Worm (Caenorhabditis elegans) whole organism, mixed stage, embryonic: ENCODE data around the gene srt-38.
"Not testable (repeated sequence)": the region's sequence is repeated elsewhere in the genome, so short reads cannot be mapped to it uniquely, and the experiment has no call there.

Experiments
- M03D4.4 ChIP-seq: sonication (generic microtip); optimal IDR thresholded peaks from 2 replicates; lab custom pipeline; 2017; ENCODE audit warnings: mild to moderate bottlenecking, missing genetic modification characterization, missing compliant biosample characterization
- bed-3 ChIP-seq: fragments of 200-800 bp; sonication (Bioruptor generic); optimal IDR thresholded peaks from 3 replicates; lab custom pipeline; 2018; ENCODE audit warnings: mild to moderate bottlenecking, missing genetic modification characterization, moderate library complexity, missing compliant biosample characterization
- ceh-43 ChIP-seq: fragments of 200-800 bp; sonication (Bioruptor generic); optimal IDR thresholded peaks from 2 replicates; lab custom pipeline; 2018; ENCODE audit warnings: mild to moderate bottlenecking, missing genetic modification characterization, moderate library complexity, missing compliant biosample characterization
- ces-1 ChIP-seq: fragments of 150-350 bp; optimal IDR thresholded peaks from 2 replicates; lab custom pipeline; 2014; ENCODE audit warnings: missing biosample characterization, missing genetic modification reagents, missing genetic modification characterization
- elt-3 ChIP-seq: fragments of 150-350 bp; optimal IDR thresholded peaks from 2 replicates; lab custom pipeline; 2014; ENCODE audit warnings: missing biosample characterization, missing genetic modification characterization
- ham-2 ChIP-seq: fragments of 200-800 bp; sonication (Bioruptor generic); optimal IDR thresholded peaks from 2 replicates; lab custom pipeline; 2018; ENCODE audit warnings: mild to moderate bottlenecking, missing genetic modification characterization, missing compliant biosample characterization
- lsy-2 ChIP-seq: fragments of 150-350 bp; optimal IDR thresholded peaks from 2 replicates; lab custom pipeline; 2014; ENCODE audit warnings: missing biosample characterization, missing genetic modification characterization
- mep-1 ChIP-seq: fragments of 150-350 bp; optimal IDR thresholded peaks from 2 replicates; lab custom pipeline; 2017; ENCODE audit warnings: missing biosample characterization, missing genetic modification reagents, missing genetic modification characterization, inconsistent platforms
- nhr-12 ChIP-seq: fragments of 150-350 bp; optimal IDR thresholded peaks from 2 replicates; lab custom pipeline; 2014; ENCODE audit warnings: missing biosample characterization, missing genetic modification characterization
- nhr-28 ChIP-seq: fragments of 150-350 bp; optimal IDR thresholded peaks from 2 replicates; lab custom pipeline; 2014; ENCODE audit warnings: missing biosample characterization, missing genetic modification characterization
- pha-4 ChIP-seq: fragments of 150-350 bp; optimal IDR thresholded peaks from 2 replicates; lab custom pipeline; 2018; ENCODE audit warnings: missing biosample characterization, missing genetic modification reagents, missing genetic modification characterization
- snpc-4 ChIP-seq: fragments of 150-350 bp; optimal IDR thresholded peaks from 2 replicates; lab custom pipeline; 2014; ENCODE audit warnings: missing biosample characterization, missing genetic modification characterization
- unc-62 ChIP-seq: fragments of 150-350 bp; optimal IDR thresholded peaks from 2 replicates; lab custom pipeline; 2014; ENCODE audit warnings: missing biosample characterization, missing genetic modification reagents, missing genetic modification characterization
- ztf-11 ChIP-seq: fragments of 150-350 bp; optimal IDR thresholded peaks from 2 replicates; lab custom pipeline; 2014; ENCODE audit warnings: missing biosample characterization, missing genetic modification characterization

ce11 chrV:4278735-4279134 is 7.6 kb upstream of the srt-38 start, which contains the start of gene srt-20:
- TF ChIP-seq bed-3; lsy-2 (tag; lab: Kevin White, UChicago); ham-2 (GFP tag; lab: Kevin White, UChicago); snpc-4 (tag; lab: Kevin White, UChicago); nhr-28 (tag; lab: Kevin White, UChicago); M03D4.4 (tag; lab: Kevin White, UChicago); nhr-12; unc-62; mep-1 (tag; lab: Kevin White, UChicago); pha-4; ces-1 (GFP tag; lab: Kevin White, UChicago); elt-3 (tag; lab: Kevin White, UChicago); ztf-11 (tag; lab: Kevin White, UChicago); ceh-43 (GFP tag; lab: Kevin White, UChicago): not testable (repeated sequence)
